Worm (Caenorhabditis elegans) whole organism, midembryonic: ENCODE data around the gene K02H11.4.

ENCODE experiments used
- T22C8.4 ChIP-seq: fragments of 200-800 bp; sonication (Bioruptor generic); IDR thresholded peaks from 2 replicates; pipeline ENCODE4 v1.3.6; 2022; ENCODE audit warnings: missing genetic modification characterization, missing compliant biosample characterization
- flt-1 ChIP-seq: fragments of 200-800 bp; sonication (Bioruptor generic); IDR thresholded peaks from 2 replicates; pipeline ENCODE4 v1.3.6; 2022; ENCODE audit warnings: missing genetic modification characterization, missing compliant biosample characterization
- ref-1 ChIP-seq: fragments of 200-800 bp; sonication (Bioruptor generic); conservative IDR thresholded peaks from 2 replicates; pipeline ENCODE4 v1.3.6; 2022; ENCODE audit warnings: missing genetic modification reagents, missing genetic modification characterization, missing compliant biosample characterization
- tab-1 ChIP-seq: fragments of 200-800 bp; sonication (Bioruptor generic); IDR thresholded peaks from 2 replicates; pipeline ENCODE4 v1.3.6; 2022; ENCODE audit warnings: missing genetic modification characterization, missing compliant biosample characterization
- ztf-23 ChIP-seq: fragments of 200-800 bp; sonication (Bioruptor generic); IDR thresholded peaks from 2 replicates; pipeline ENCODE4 v1.3.6; 2022; ENCODE audit warnings: missing genetic modification reagents, missing genetic modification characterization, missing compliant biosample characterization

- TF ChIP-seq T22C8.4 (no peak), flt-1 (GFP tag; lab: Robert Waterston, UW) (no peak), ref-1 (GFP tag; lab: Robert Waterston, UW) (no peak), ztf-23 (no peak), tab-1 (GFP tag; lab: Robert Waterston, UW) (no peak)
Observed at ce11 chrV:1494469-1494868, 36.6 kb downstream of the K02H11.4 start, which contains the start of gene spig-7.
